Fruit fly (Drosophila melanogaster) whole organism, adult: ENCODE measurements around the gene CG9986.

ENCODE experiments used
- CG12768 ChIP-seq: fragments of 200-800 bp; sonication (Bioruptor generic); optimal IDR thresholded peaks from 2 replicates; lab custom pipeline; 2017; ENCODE audit warnings: missing biosample characterization, missing genetic modification characterization, mild to moderate bottlenecking, moderate library complexity, missing genetic modification reagents
- CG14711 ChIP-seq: fragments of 200-800 bp; sonication (Bioruptor generic); optimal IDR thresholded peaks from 2 replicates; lab custom pipeline; 2018; ENCODE audit warnings: missing biosample characterization, mild to moderate bottlenecking, missing genetic modification characterization, moderate library complexity
- CG1620 ChIP-seq: fragments of 200-800 bp; sonication (Bioruptor generic); optimal IDR thresholded peaks from 2 replicates; lab custom pipeline; 2016; ENCODE audit warnings: missing biosample characterization, missing genetic modification characterization
- CG33017 ChIP-seq: fragments of 200-800 bp; sonication (Bioruptor generic); optimal IDR thresholded peaks from 2 replicates; lab custom pipeline; 2018; ENCODE audit warnings: missing biosample characterization, mild to moderate bottlenecking, missing genetic modification characterization, moderate library complexity
- CG5204 ChIP-seq: fragments of 200-800 bp; sonication (Bioruptor generic); optimal IDR thresholded peaks from 2 replicates; lab custom pipeline; 2016; ENCODE audit warnings: missing biosample characterization, missing genetic modification characterization
- CG7101 ChIP-seq: fragments of 200-800 bp; sonication (Bioruptor generic); optimal IDR thresholded peaks from 2 replicates; lab custom pipeline; 2018; ENCODE audit warnings: missing biosample characterization, mild to moderate bottlenecking, missing genetic modification characterization, moderate library complexity
- Clk ChIP-seq: fragments of 200-800 bp; sonication (Bioruptor generic); optimal IDR thresholded peaks from 2 replicates; lab custom pipeline; 2017; ENCODE audit warnings: missing biosample characterization, missing genetic modification characterization
- Crg-1 ChIP-seq: fragments of 200-800 bp; sonication (Bioruptor generic); optimal IDR thresholded peaks from 2 replicates; lab custom pipeline; 2016; ENCODE audit warnings: missing biosample characterization, missing genetic modification characterization
- bab1 ChIP-seq: fragments of 200-800 bp; sonication (Bioruptor generic); optimal IDR thresholded peaks from 3 replicates; lab custom pipeline; 2019; ENCODE audit warnings: missing biosample characterization, mild to moderate bottlenecking, missing genetic modification characterization, moderate library complexity
- cic ChIP-seq: fragments of 200-800 bp; sonication (Bioruptor generic); optimal IDR thresholded peaks from 2 replicates; lab custom pipeline; 2017; ENCODE audit warnings: missing biosample characterization, mild to moderate bottlenecking, missing genetic modification characterization, moderate library complexity
- cnc ChIP-seq, 2 experiments: fragments of >200 bp; optimal IDR thresholded peaks; 2 replicates each; lab custom pipeline; 2017
- kay ChIP-seq: fragments of 200-800 bp; sonication (Bioruptor generic); peaks from one replicate; lab custom pipeline; 2016; ENCODE audit warnings: missing biosample characterization, missing genetic modification characterization, borderline replicate concordance
- ovo ChIP-seq: fragments of 200-800 bp; sonication (Bioruptor generic); optimal IDR thresholded peaks from 2 replicates; lab custom pipeline; 2016; ENCODE audit warnings: missing biosample characterization, missing genetic modification characterization

- TF ChIP-seq CG33017 (tag; lab: Kevin White, UChicago) (no peak), CG12768 (GFP tag; lab: Kevin White, UChicago) (no peak), CG5204 (GFP tag; lab: Kevin White, UChicago) (no peak), kay (GFP tag; lab: Kevin White, UChicago) (no peak), CG7101 (tag; lab: Kevin White, UChicago) (no peak), CG14711 (tag; lab: Kevin White, UChicago) (no peak), Crg-1 (GFP tag; lab: Kevin White, UChicago) (no peak), CG1620 (GFP tag; lab: Kevin White, UChicago) (no peak), cnc (optimal IDR thresholded peaks at IDR 0.05; lab: Kevin White, UChicago) (no peak), ovo (GFP tag; lab: Kevin White, UChicago) (no peak), Clk (GFP tag; lab: Kevin White, UChicago) (no peak), cic (GFP tag; lab: Kevin White, UChicago) (no peak), bab1 (no peak)
Measured at dm6 chr3R:28597527-28597926, 8.4 kb upstream of the CG9986 start.
